Fruit fly (Drosophila melanogaster) whole organism, embryonic: ENCODE results near the gene PIP82.

Experiments used
- Adf1 ChIP-seq: fragments of 200-800 bp; sonication (Bioruptor generic); IDR thresholded peaks from 2 replicates; pipeline ENCODE4 v1.3.6; 2022; ENCODE audit warnings: missing biosample characterization, missing genetic modification characterization
- Aef1 ChIP-seq: fragments of 200-800 bp; sonication (Bioruptor generic); IDR thresholded peaks from 3 replicates; pipeline ENCODE4 v1.3.6; 2022; ENCODE audit warnings: missing biosample characterization, missing genetic modification characterization
- Antp ChIP-seq: fragments of 200-800 bp; sonication (Bioruptor generic); optimal IDR thresholded peaks from 3 replicates; lab custom pipeline; 2016; ENCODE audit warnings: missing biosample characterization, missing genetic modification characterization
- BEAF-32 ChIP-seq: fragments of 200-800 bp; sonication (Bioruptor generic); optimal IDR thresholded peaks from 3 replicates; lab custom pipeline; 2017; ENCODE audit warnings: missing biosample characterization, missing genetic modification characterization, mild to moderate bottlenecking, moderate library complexity, missing genetic modification reagents
- CG1024 ChIP-seq: fragments of 200-800 bp; sonication (Bioruptor generic); IDR thresholded peaks from 2 replicates; pipeline ENCODE4 v1.3.6; 2022; ENCODE audit warnings: missing biosample characterization, missing genetic modification characterization
- CG10462 ChIP-seq: fragments of 200-800 bp; sonication (Bioruptor generic); optimal IDR thresholded peaks from 2 replicates; lab custom pipeline; 2016; ENCODE audit warnings: missing biosample characterization, missing genetic modification characterization
- CG12744 ChIP-seq: fragments of 200-800 bp; sonication (Bioruptor generic); optimal IDR thresholded peaks from 2 replicates; lab custom pipeline; 2016; ENCODE audit warnings: missing biosample characterization, missing genetic modification characterization
- CG14860 ChIP-seq: fragments of 200-800 bp; sonication (Bioruptor generic); IDR thresholded peaks from 3 replicates; pipeline ENCODE4 v1.3.6; 2022; ENCODE audit warnings: missing biosample characterization, missing genetic modification characterization; ENCODE audit not compliant: partially characterized antibody
- CG15073 ChIP-seq: fragments of 200-800 bp; sonication (Bioruptor generic); optimal IDR thresholded peaks from 2 replicates; lab custom pipeline; 2016; ENCODE audit warnings: missing biosample characterization, missing genetic modification characterization
- CG1529 ChIP-seq: fragments of 200-800 bp; sonication (Bioruptor generic); optimal IDR thresholded peaks from 3 replicates; lab custom pipeline; 2018; ENCODE audit warnings: missing biosample characterization, missing genetic modification characterization
- CG1603 ChIP-seq: fragments of 200-800 bp; sonication (Bioruptor generic); optimal IDR thresholded peaks from 2 replicates; lab custom pipeline; 2019; ENCODE audit warnings: missing biosample characterization, mild to moderate bottlenecking, missing genetic modification characterization, moderate library complexity
- CG17829 ChIP-seq: fragments of 200-800 bp; optimal IDR thresholded peaks from 2 replicates; lab custom pipeline; 2019; ENCODE audit warnings: missing biosample characterization, mild to moderate bottlenecking, missing genetic modification characterization, moderate library complexity
- CG1832 ChIP-seq: fragments of 200-800 bp; sonication (Bioruptor generic); optimal IDR thresholded peaks from 2 replicates; lab custom pipeline; 2017; ENCODE audit warnings: missing biosample characterization, mild to moderate bottlenecking, missing genetic modification characterization, inconsistent platforms
- CG18764 ChIP-seq: fragments of 200-800 bp; sonication (Bioruptor generic); optimal IDR thresholded peaks from 3 replicates; lab custom pipeline; 2016; ENCODE audit warnings: missing biosample characterization, missing genetic modification characterization
- CG2199 ChIP-seq: fragments of 200-800 bp; sonication (Bioruptor generic); IDR thresholded peaks from 3 replicates; pipeline ENCODE4 v1.3.6; 2022; ENCODE audit warnings: missing biosample characterization, missing genetic modification characterization
- CG31224 ChIP-seq: fragments of 200-800 bp; sonication (Bioruptor generic); IDR thresholded peaks from 2 replicates; pipeline ENCODE4 v1.3.6; 2022; ENCODE audit warnings: missing biosample characterization, missing genetic modification characterization
- CG33213 ChIP-seq: fragments of 200-800 bp; sonication (Bioruptor generic); optimal IDR thresholded peaks from 3 replicates; lab custom pipeline; 2016; ENCODE audit warnings: missing biosample characterization, missing genetic modification characterization
- CG4730 ChIP-seq: fragments of 200-800 bp; sonication (Bioruptor generic); IDR thresholded peaks from 2 replicates; pipeline ENCODE4 v1.3.6; 2022; ENCODE audit warnings: missing biosample characterization, missing genetic modification characterization
- CG5953 ChIP-seq: fragments of 200-800 bp; sonication (Bioruptor generic); IDR thresholded peaks from 2 replicates; pipeline ENCODE4 v1.3.6; 2022; ENCODE audit warnings: missing biosample characterization, missing genetic modification characterization
- CG6175 ChIP-seq: fragments of 200-800 bp; sonication (Bioruptor generic); IDR thresholded peaks from 3 replicates; pipeline ENCODE4 v1.3.6; 2022; ENCODE audit warnings: missing biosample characterization, missing genetic modification characterization
- CG8089 ChIP-seq: fragments of 200-800 bp; sonication (Bioruptor generic); optimal IDR thresholded peaks from 3 replicates; lab custom pipeline; 2016; ENCODE audit warnings: missing biosample characterization, missing genetic modification characterization
- CG8944 ChIP-seq: fragments of 200-800 bp; sonication (Bioruptor generic); optimal IDR thresholded peaks from 3 replicates; lab custom pipeline; 2016; ENCODE audit warnings: missing biosample characterization, missing genetic modification characterization
- Deaf1 ChIP-seq: fragments of 200-800 bp; optimal IDR thresholded peaks from 3 replicates; lab custom pipeline; 2019; ENCODE audit warnings: missing biosample characterization, mild to moderate bottlenecking, missing genetic modification characterization, moderate library complexity
- Dek ChIP-seq: fragments of 200-800 bp; sonication (Bioruptor generic); optimal IDR thresholded peaks from 3 replicates; lab custom pipeline; 2019; ENCODE audit warnings: missing biosample characterization, mild to moderate bottlenecking, missing genetic modification characterization, moderate library complexity
- Dfd ChIP-seq, 2 experiments: fragments of >200 bp; optimal IDR thresholded peaks; 2 replicates each; lab custom pipeline; 2017; ENCODE audit warnings: missing biosample characterization in 2 of 2, missing genetic modification characterization in 2 of 2
- Eip74EF ChIP-seq, 2 experiments: fragments of 200-800 bp in 1 of 2; fragments of >200 bp in 1 of 2; sonication (Bioruptor generic) in 1 of 2; optimal IDR thresholded peaks; 2 replicates each; lab custom pipeline; 2017 to 2019; ENCODE audit warnings: missing biosample characterization in 2 of 2, missing genetic modification characterization in 2 of 2, mild to moderate bottlenecking in 1 of 2, moderate library complexity in 1 of 2
- Ets97D ChIP-seq: fragments of 200-800 bp; sonication (Bioruptor generic); optimal IDR thresholded peaks from 3 replicates; lab custom pipeline; 2016; ENCODE audit warnings: missing biosample characterization, missing genetic modification characterization
- Hr78 ChIP-seq, 2 experiments: fragments of 200-800 bp in 1 of 2; fragments of >200 bp in 1 of 2; sonication (Bioruptor generic) in 1 of 2; optimal IDR thresholded peaks; 2 replicates each; lab custom pipeline; 2017 to 2019; ENCODE audit warnings: missing biosample characterization in 2 of 2, missing genetic modification characterization in 2 of 2, mild to moderate bottlenecking in 1 of 2, moderate library complexity in 1 of 2
- Lpt ChIP-seq: fragments of >200 bp; optimal IDR thresholded peaks from 2 replicates; lab custom pipeline; 2018; ENCODE audit warnings: missing biosample characterization, missing genetic modification characterization
- MESR4 ChIP-seq: fragments of 200-800 bp; sonication (Bioruptor generic); optimal IDR thresholded peaks from 2 replicates; lab custom pipeline; 2018; ENCODE audit warnings: missing biosample characterization, mild to moderate bottlenecking, missing genetic modification characterization, moderate library complexity
- Pdp1 ChIP-seq, 2 experiments: fragments of 200-800 bp; sonication (Bioruptor generic); optimal IDR thresholded peaks; 3 replicates each; lab custom pipeline; 2016; ENCODE audit warnings: missing biosample characterization in 2 of 2, missing genetic modification characterization in 2 of 2, mild to moderate bottlenecking in 1 of 2, moderate library complexity in 1 of 2
- ase ChIP-seq: fragments of 200-800 bp; sonication (Bioruptor generic); IDR thresholded peaks from 3 replicates; pipeline ENCODE4 v1.3.6; 2022; ENCODE audit warnings: missing biosample characterization, missing genetic modification characterization
- bab2 ChIP-seq: fragments of 200-800 bp; sonication (Bioruptor generic); optimal IDR thresholded peaks from 2 replicates; lab custom pipeline; 2016; ENCODE audit warnings: missing biosample characterization, missing genetic modification characterization
- br ChIP-seq: fragments of >200 bp; optimal IDR thresholded peaks from 2 replicates; lab custom pipeline; 2017
- cg ChIP-seq: fragments of 200-800 bp; sonication (Bioruptor generic); optimal IDR thresholded peaks from 3 replicates; lab custom pipeline; 2019; ENCODE audit warnings: missing biosample characterization, mild to moderate bottlenecking, missing genetic modification characterization, moderate library complexity
- da ChIP-seq: fragments of 200-800 bp; sonication (Bioruptor generic); optimal IDR thresholded peaks from 2 replicates; lab custom pipeline; 2016; ENCODE audit warnings: missing biosample characterization, missing genetic modification characterization
- dmrt99B ChIP-seq: fragments of 200-800 bp; sonication (Bioruptor generic); optimal IDR thresholded peaks from 2 replicates; lab custom pipeline; 2018; ENCODE audit warnings: missing biosample characterization, mild to moderate bottlenecking, missing genetic modification characterization, moderate library complexity
- dysf ChIP-seq: fragments of 200-800 bp; sonication (Bioruptor generic); IDR thresholded peaks from 3 replicates; pipeline ENCODE4 v1.3.6; 2022; ENCODE audit warnings: missing biosample characterization, missing genetic modification characterization
- esg ChIP-seq: fragments of 200-800 bp; sonication (Bioruptor generic); conservative IDR thresholded peaks from 2 replicates; pipeline ENCODE4 v1.3.6; 2022; ENCODE audit warnings: missing biosample characterization, missing genetic modification characterization
- fd3F ChIP-seq: fragments of 200-800 bp; sonication (Bioruptor generic); optimal IDR thresholded peaks from 2 replicates; lab custom pipeline; 2018; ENCODE audit warnings: missing biosample characterization, mild to moderate bottlenecking, missing genetic modification characterization, moderate library complexity
- gcm2 ChIP-seq: fragments of 200-800 bp; sonication (Bioruptor generic); optimal IDR thresholded peaks from 2 replicates; lab custom pipeline; 2016; ENCODE audit warnings: missing biosample characterization, missing genetic modification characterization
- gem ChIP-seq: fragments of 200-800 bp; sonication (Bioruptor generic); optimal IDR thresholded peaks from 2 replicates; lab custom pipeline; 2019; ENCODE audit warnings: missing biosample characterization, mild to moderate bottlenecking, missing genetic modification characterization, moderate library complexity
- inv ChIP-seq: fragments of 200-800 bp; sonication (Bioruptor generic); IDR thresholded peaks from 2 replicates; pipeline ENCODE4 v1.3.6; 2022; ENCODE audit warnings: missing biosample characterization, missing genetic modification characterization; ENCODE audit not compliant: partially characterized antibody
- kah ChIP-seq: fragments of 200-800 bp; sonication (Bioruptor generic); optimal IDR thresholded peaks from 2 replicates; lab custom pipeline; 2018; ENCODE audit warnings: missing biosample characterization, mild to moderate bottlenecking, missing genetic modification characterization
- maf-S ChIP-seq: fragments of 200-800 bp; sonication (Bioruptor generic); optimal IDR thresholded peaks from 2 replicates; lab custom pipeline; 2016; ENCODE audit warnings: missing biosample characterization, missing genetic modification characterization
- nmo ChIP-seq: fragments of 200-800 bp; sonication (Bioruptor generic); optimal IDR thresholded peaks from 2 replicates; lab custom pipeline; 2018; ENCODE audit warnings: missing biosample characterization, mild to moderate bottlenecking, missing genetic modification characterization, moderate library complexity
- sd ChIP-seq: fragments of 200-800 bp; sonication (Bioruptor generic); optimal IDR thresholded peaks from 3 replicates; lab custom pipeline; 2018; ENCODE audit warnings: missing biosample characterization, mild to moderate bottlenecking, missing genetic modification characterization, moderate library complexity
- seq ChIP-seq: fragments of 200-800 bp; sonication (Bioruptor generic); IDR thresholded peaks from 2 replicates; pipeline ENCODE4 v1.3.6; 2022; ENCODE audit warnings: missing biosample characterization, missing genetic modification characterization
- slou ChIP-seq: fragments of 200-800 bp; sonication (Bioruptor generic); optimal IDR thresholded peaks from 3 replicates; lab custom pipeline; 2016; ENCODE audit warnings: missing biosample characterization, missing genetic modification characterization
- sob ChIP-seq: fragments of 200-800 bp; sonication (Bioruptor generic); IDR thresholded peaks from 2 replicates; pipeline ENCODE4 v1.3.6; 2022; ENCODE audit warnings: missing biosample characterization, missing genetic modification characterization
- ssp ChIP-seq: fragments of 200-800 bp; sonication (Bioruptor generic); IDR thresholded peaks from 2 replicates; pipeline ENCODE4 v1.3.6; 2022; ENCODE audit warnings: missing biosample characterization, missing genetic modification characterization
- zfh1 ChIP-seq: fragments of 200-800 bp; sonication (Bioruptor generic); IDR thresholded peaks from 3 replicates; pipeline ENCODE4 v1.3.6; 2022; ENCODE audit warnings: missing biosample characterization, missing genetic modification characterization

Gene PIP82

dm6 chrX:8493473-8493872 is 36.0 kb downstream of the PIP82 start (continued):
- no peak for TF ChIP-seq Deaf1 (tag; lab: Kevin White, UChicago)
- no peak for TF ChIP-seq kah
- 0 out of 2 replicates have a peak, but pooled peaks have one; percentile 32 for TF ChIP-seq CG4730 (GFP tag; lab: Robert Waterston, UW)
- TF ChIP-seq Lpt (GFP tag; lab: Kevin White, UChicago), result no peak
- no peak for TF ChIP-seq MESR4
- no peak for TF ChIP-seq CG17829
- 0 out of 2 replicates have a peak, but pooled peaks have one; percentile 23 for TF ChIP-seq esg (GFP tag; lab: Robert Waterston, UW)
- TF ChIP-seq CG6175, result no peak
- no peak for TF ChIP-seq CG18764 (GFP tag; lab: Kevin White, UChicago)
- no peak for TF ChIP-seq CG33213 (GFP tag; lab: Kevin White, UChicago)
- TF ChIP-seq Eip74EF (GFP tag; optimal IDR thresholded peaks at IDR 0.05; lab: Kevin White, UChicago), result peak in 1 of 2 experiments; percentile 62
- no peak for TF ChIP-seq maf-S (GFP tag; lab: Kevin White, UChicago)
- TF ChIP-seq ssp, result no peak
- no peak for TF ChIP-seq Ets97D (GFP tag; lab: Kevin White, UChicago)
- no peak for TF ChIP-seq da (GFP tag; lab: Kevin White, UChicago)
- no peak for TF ChIP-seq ase (GFP tag; lab: Robert Waterston, UW)
- TF ChIP-seq Dek (tag; lab: Kevin White, UChicago), result peak; percentile 41
- no peak for TF ChIP-seq Hr78 (GFP tag; optimal IDR thresholded peaks at IDR 0.05; lab: Kevin White, UChicago)
- TF ChIP-seq slou (GFP tag; lab: Kevin White, UChicago), result no peak
- no peak for TF ChIP-seq inv
- TF ChIP-seq CG12744 (GFP tag; lab: Kevin White, UChicago), result no peak
- no peak for TF ChIP-seq CG8089 (GFP tag; lab: Kevin White, UChicago)
- no peak for TF ChIP-seq CG15073 (GFP tag; lab: Kevin White, UChicago)
- no peak for TF ChIP-seq gcm2
- no peak for TF ChIP-seq CG10462
- no peak for TF ChIP-seq Adf1 (GFP tag; lab: Robert Waterston, UW)
- no peak for TF ChIP-seq CG1832 (GFP tag; lab: Kevin White, UChicago)
- TF ChIP-seq dysf, result peak; percentile 81
- no peak for TF ChIP-seq CG1024 (GFP tag; lab: Robert Waterston, UW)
- no peak for TF ChIP-seq Dfd (GFP tag; optimal IDR thresholded peaks at IDR 0.05; lab: Kevin White, UChicago)
- peak; percentile 50; the same call in 1 of the 2 replicates for TF ChIP-seq sob (GFP tag; lab: Robert Waterston, UW)
- TF ChIP-seq dmrt99B (tag; lab: Kevin White, UChicago), result peak; percentile 38
- TF ChIP-seq seq (GFP tag; lab: Robert Waterston, UW), result peak; percentile 42; the same call in 1 of the 2 replicates
- no peak for TF ChIP-seq sd (tag; lab: Kevin White, UChicago)
- peak; percentile 31 for TF ChIP-seq fd3F (GFP tag; lab: Kevin White, UChicago)
- TF ChIP-seq zfh1 (GFP tag; lab: Robert Waterston, UW), result peak; percentile 33; the same call in 1 of the 3 replicates
- no peak for TF ChIP-seq CG2199
- TF ChIP-seq gem (tag; lab: Kevin White, UChicago), result peak; percentile 53
- no peak for TF ChIP-seq cg (GFP tag; lab: Kevin White, UChicago)
- TF ChIP-seq CG1603, result peak; percentile 59
- no peak for TF ChIP-seq CG8944 (GFP tag; lab: Kevin White, UChicago)
- no peak for TF ChIP-seq CG1529
- TF ChIP-seq CG14860, result no peak
- no peak for TF ChIP-seq Aef1 (GFP tag; lab: Robert Waterston, UW)
- TF ChIP-seq br, result no peak
- peak; percentile 75 for TF ChIP-seq bab2 (GFP tag; lab: Kevin White, UChicago)
- peak; percentile 46; the same call in 1 of the 2 replicates for TF ChIP-seq CG31224
- TF ChIP-seq nmo (GFP tag; lab: Kevin White, UChicago), result peak; percentile 61
- TF ChIP-seq Pdp1 (GFP tag; optimal IDR thresholded peaks at IDR 0.05; lab: Kevin White, UChicago), result peak in 1 of 2 experiments; percentile 32
- TF ChIP-seq CG5953 (GFP tag; lab: Robert Waterston, UW), result no peak
- TF ChIP-seq Antp, result no peak
- TF ChIP-seq BEAF-32 (GFP tag; lab: Kevin White, UChicago), result no peak
